Fruit fly (Drosophila melanogaster) whole organism, embryonic: ENCODE measurements around the gene CG13962.

Experiments used
- Abd-B ChIP-seq: fragments of 200-800 bp; sonication (Bioruptor generic); optimal IDR thresholded peaks from 2 replicates; lab custom pipeline; 2018; ENCODE audit warnings: missing biosample characterization, mild to moderate bottlenecking, missing genetic modification characterization, moderate library complexity
- Atf6 ChIP-seq: fragments of 200-800 bp; sonication (Bioruptor generic); IDR thresholded peaks from 2 replicates; pipeline ENCODE4 v1.3.6; 2022; ENCODE audit warnings: missing biosample characterization, missing genetic modification characterization
- Blimp-1 ChIP-seq: fragments of 200-800 bp; sonication (Bioruptor generic); optimal IDR thresholded peaks from 3 replicates; lab custom pipeline; 2018; ENCODE audit warnings: missing biosample characterization, missing genetic modification characterization, mild to moderate bottlenecking, moderate library complexity, missing genetic modification reagents
- CG10321 ChIP-seq: fragments of 200-800 bp; sonication (Bioruptor generic); IDR thresholded peaks from 2 replicates; pipeline ENCODE4 v1.3.6; 2022; ENCODE audit warnings: missing biosample characterization, missing genetic modification characterization
- CG10462 ChIP-seq: fragments of 200-800 bp; sonication (Bioruptor generic); optimal IDR thresholded peaks from 2 replicates; lab custom pipeline; 2016; ENCODE audit warnings: missing biosample characterization, missing genetic modification characterization
- CG11696 ChIP-seq: fragments of 200-800 bp; sonication (Bioruptor generic); IDR thresholded peaks from 2 replicates; pipeline ENCODE4 v1.3.6; 2022; ENCODE audit warnings: missing biosample characterization, missing genetic modification characterization
- CG13894 ChIP-seq: fragments of 200-800 bp; sonication (Bioruptor generic); optimal IDR thresholded peaks from 3 replicates; lab custom pipeline; 2018; ENCODE audit warnings: missing biosample characterization, mild to moderate bottlenecking, missing genetic modification characterization, moderate library complexity
- CG16779 ChIP-seq: fragments of 200-800 bp; sonication (Bioruptor generic); IDR thresholded peaks from 2 replicates; pipeline ENCODE4 v1.3.6; 2022; ENCODE audit warnings: missing biosample characterization, missing genetic modification characterization
- CG17612 ChIP-seq: fragments of 200-800 bp; sonication (Bioruptor generic); IDR thresholded peaks from 2 replicates; pipeline ENCODE4 v1.3.6; 2022; ENCODE audit warnings: missing biosample characterization, missing genetic modification characterization
- CG17912 ChIP-seq: fragments of 200-800 bp; sonication (Bioruptor generic); optimal IDR thresholded peaks from 2 replicates; lab custom pipeline; 2018; ENCODE audit warnings: missing biosample characterization, mild to moderate bottlenecking, missing genetic modification characterization
- CG1832 ChIP-seq: fragments of 200-800 bp; sonication (Bioruptor generic); optimal IDR thresholded peaks from 2 replicates; lab custom pipeline; 2017; ENCODE audit warnings: missing biosample characterization, mild to moderate bottlenecking, missing genetic modification characterization, inconsistent platforms
- CG18476 ChIP-seq: fragments of 200-800 bp; sonication (Bioruptor generic); optimal IDR thresholded peaks from 2 replicates; lab custom pipeline; 2016; ENCODE audit warnings: missing biosample characterization, mild to moderate bottlenecking, missing genetic modification characterization
- CG8281 ChIP-seq: fragments of 200-800 bp; sonication (Bioruptor generic); optimal IDR thresholded peaks from 2 replicates; lab custom pipeline; 2018; ENCODE audit warnings: missing biosample characterization, mild to moderate bottlenecking, missing genetic modification characterization, moderate library complexity
- CG9727 ChIP-seq: fragments of 200-800 bp; sonication (Bioruptor generic); optimal IDR thresholded peaks from 3 replicates; lab custom pipeline; 2017; ENCODE audit warnings: missing biosample characterization, mild to moderate bottlenecking, missing genetic modification characterization
- CHES-1-like ChIP-seq: fragments of 200-800 bp; sonication (Bioruptor generic); optimal IDR thresholded peaks from 2 replicates; lab custom pipeline; 2016; ENCODE audit warnings: missing biosample characterization, missing genetic modification characterization
- Dbx ChIP-seq: fragments of 200-800 bp; sonication (Bioruptor generic); IDR thresholded peaks from 3 replicates; pipeline ENCODE4 v1.3.6; 2022; ENCODE audit warnings: missing biosample characterization, missing genetic modification characterization
- Elba2 ChIP-seq: fragments of 200-800 bp; sonication (Bioruptor generic); optimal IDR thresholded peaks from 3 replicates; lab custom pipeline; 2016; ENCODE audit warnings: missing biosample characterization, missing genetic modification characterization
- Ets65A ChIP-seq: fragments of 200-800 bp; sonication (Bioruptor generic); peaks from one replicate; lab custom pipeline; 2016; ENCODE audit warnings: missing biosample characterization, missing genetic modification characterization
- Hr3 ChIP-seq: fragments of 200-800 bp; sonication (Bioruptor generic); optimal IDR thresholded peaks from 3 replicates; lab custom pipeline; 2016; ENCODE audit warnings: missing biosample characterization, missing genetic modification characterization
- Hr51 ChIP-seq, 2 experiments: fragments of 200-800 bp; sonication (Bioruptor generic); optimal IDR thresholded peaks; 2 replicates in 1 of 2; 3 replicates in 1 of 2; lab custom pipeline; 2016 to 2018; ENCODE audit warnings: missing biosample characterization in 2 of 2, missing genetic modification characterization in 2 of 2, mild to moderate bottlenecking in 1 of 2, moderate library complexity in 1 of 2
- MBD-R2 ChIP-seq: fragments of 200-800 bp; sonication (Bioruptor generic); IDR thresholded peaks from 2 replicates; pipeline ENCODE4 v1.3.6; 2022; ENCODE audit warnings: missing biosample characterization, missing genetic modification characterization
- Max ChIP-seq: fragments of 200-800 bp; sonication (Bioruptor generic); optimal IDR thresholded peaks from 2 replicates; lab custom pipeline; 2016; ENCODE audit warnings: missing biosample characterization, mild to moderate bottlenecking, missing genetic modification characterization
- Med ChIP-seq: fragments of 200-800 bp; sonication (Bioruptor generic); peaks from one replicate; lab custom pipeline; 2016; ENCODE audit warnings: missing biosample characterization, missing genetic modification characterization, mild to moderate bottlenecking, inconsistent platforms, moderate library complexity
- Myb ChIP-seq: fragments of 200-800 bp; sonication (Bioruptor generic); optimal IDR thresholded peaks from 2 replicates; lab custom pipeline; 2016; ENCODE audit warnings: missing biosample characterization, missing genetic modification characterization
- NFAT ChIP-seq: fragments of 200-800 bp; sonication (Bioruptor generic); IDR thresholded peaks from 2 replicates; pipeline ENCODE4 v1.3.6; 2022; ENCODE audit warnings: missing biosample characterization, missing genetic modification characterization
- Nf-YB ChIP-seq: fragments of 200-800 bp; sonication (Bioruptor generic); optimal IDR thresholded peaks from 3 replicates; lab custom pipeline; 2019; ENCODE audit warnings: missing biosample characterization, mild to moderate bottlenecking, missing genetic modification characterization, moderate library complexity
- Side ChIP-seq: fragments of 200-800 bp; sonication (Bioruptor generic); optimal IDR thresholded peaks from 2 replicates; lab custom pipeline; 2016; ENCODE audit warnings: missing biosample characterization, missing genetic modification characterization
- Sox100B ChIP-seq: fragments of 200-800 bp; sonication (Bioruptor generic); optimal IDR thresholded peaks from 3 replicates; lab custom pipeline; 2018; ENCODE audit warnings: missing biosample characterization, mild to moderate bottlenecking, missing genetic modification characterization
- Xrp1 ChIP-seq: fragments of 200-800 bp; sonication (Bioruptor generic); IDR thresholded peaks from 2 replicates; pipeline ENCODE4 v1.3.6; 2022; ENCODE audit warnings: missing biosample characterization, missing genetic modification characterization
- ab ChIP-seq: fragments of 200-800 bp; sonication (Bioruptor generic); optimal IDR thresholded peaks from 2 replicates; lab custom pipeline; 2016; ENCODE audit warnings: missing biosample characterization, missing genetic modification characterization
- ci ChIP-seq: fragments of 200-800 bp; sonication (Bioruptor generic); IDR thresholded peaks from 3 replicates; pipeline ENCODE4 v1.3.6; 2022; ENCODE audit warnings: missing biosample characterization, missing genetic modification characterization
- crol ChIP-seq: fragments of 200-800 bp; sonication (Bioruptor generic); IDR thresholded peaks from 2 replicates; pipeline ENCODE4 v1.3.6; 2022; ENCODE audit warnings: missing biosample characterization, missing genetic modification characterization
- emc ChIP-seq: fragments of 200-800 bp; sonication (Bioruptor generic); optimal IDR thresholded peaks from 2 replicates; lab custom pipeline; 2016; ENCODE audit warnings: missing biosample characterization, missing genetic modification characterization
- fd96Cb ChIP-seq: fragments of 200-800 bp; sonication (Bioruptor generic); optimal IDR thresholded peaks from 2 replicates; lab custom pipeline; 2018; ENCODE audit warnings: missing biosample characterization, mild to moderate bottlenecking, missing genetic modification characterization, moderate library complexity
- gem ChIP-seq: fragments of 200-800 bp; sonication (Bioruptor generic); optimal IDR thresholded peaks from 2 replicates; lab custom pipeline; 2019; ENCODE audit warnings: missing biosample characterization, mild to moderate bottlenecking, missing genetic modification characterization, moderate library complexity
- gfzf ChIP-seq: fragments of 200-800 bp; sonication (Bioruptor generic); optimal IDR thresholded peaks from 2 replicates; lab custom pipeline; 2016; ENCODE audit warnings: missing biosample characterization, mild to moderate bottlenecking, missing genetic modification characterization, moderate library complexity
- hth ChIP-seq: fragments of >200 bp; optimal IDR thresholded peaks from 2 replicates; lab custom pipeline; 2017; ENCODE audit warnings: inconsistent platforms
- jumu ChIP-seq: fragments of 200-800 bp; sonication (Bioruptor generic); optimal IDR thresholded peaks from 3 replicates; lab custom pipeline; 2016; ENCODE audit warnings: missing biosample characterization, missing genetic modification characterization
- kay ChIP-seq: fragments of 200-800 bp; sonication (Bioruptor generic); optimal IDR thresholded peaks from 2 replicates; lab custom pipeline; 2016; ENCODE audit warnings: missing biosample characterization, missing genetic modification characterization
- pb ChIP-seq: fragments of 200-800 bp; sonication (Bioruptor generic); optimal IDR thresholded peaks from 3 replicates; lab custom pipeline; 2016; ENCODE audit warnings: missing biosample characterization, missing genetic modification characterization
- sd ChIP-seq: fragments of 200-800 bp; sonication (Bioruptor generic); optimal IDR thresholded peaks from 3 replicates; lab custom pipeline; 2018; ENCODE audit warnings: missing biosample characterization, mild to moderate bottlenecking, missing genetic modification characterization, moderate library complexity
- sens ChIP-seq: fragments of 200-800 bp; sonication (Bioruptor generic); peaks from one replicate; lab custom pipeline; 2016; ENCODE audit warnings: missing biosample characterization, missing genetic modification characterization
- sens-2 ChIP-seq: fragments of 200-800 bp; sonication (Bioruptor generic); IDR thresholded peaks from 2 replicates; pipeline ENCODE4 v1.3.6; 2022; ENCODE audit warnings: missing biosample characterization, missing genetic modification characterization
- seq ChIP-seq: fragments of 200-800 bp; sonication (Bioruptor generic); IDR thresholded peaks from 2 replicates; pipeline ENCODE4 v1.3.6; 2022; ENCODE audit warnings: missing biosample characterization, missing genetic modification characterization
- tgo ChIP-seq: fragments of 200-800 bp; sonication (Bioruptor generic); IDR thresholded peaks from 3 replicates; pipeline ENCODE4 v1.3.6; 2022; ENCODE audit warnings: missing biosample characterization, missing genetic modification characterization
- vvl ChIP-seq: fragments of 200-800 bp; sonication (Bioruptor generic); IDR thresholded peaks from 2 replicates; pipeline ENCODE4 v1.3.6; 2022; ENCODE audit warnings: missing biosample characterization, missing genetic modification characterization

The CG13962 gene

dm6 chr2L:19787930-19788329 is 26.4 kb downstream of the CG13962 start:
- no peak for TF ChIP-seq tgo (GFP tag; lab: Robert Waterston, UW)
- TF ChIP-seq Xrp1 (GFP tag; lab: Robert Waterston, UW), result 0 out of 2 replicates have a peak, but pooled peaks have one; percentile 11
- TF ChIP-seq gem (tag; lab: Kevin White, UChicago), result no peak
- no peak for TF ChIP-seq hth (lab: Kevin White, UChicago)
- TF ChIP-seq sens (GFP tag; lab: Kevin White, UChicago), result peak; percentile 85

DNA sequence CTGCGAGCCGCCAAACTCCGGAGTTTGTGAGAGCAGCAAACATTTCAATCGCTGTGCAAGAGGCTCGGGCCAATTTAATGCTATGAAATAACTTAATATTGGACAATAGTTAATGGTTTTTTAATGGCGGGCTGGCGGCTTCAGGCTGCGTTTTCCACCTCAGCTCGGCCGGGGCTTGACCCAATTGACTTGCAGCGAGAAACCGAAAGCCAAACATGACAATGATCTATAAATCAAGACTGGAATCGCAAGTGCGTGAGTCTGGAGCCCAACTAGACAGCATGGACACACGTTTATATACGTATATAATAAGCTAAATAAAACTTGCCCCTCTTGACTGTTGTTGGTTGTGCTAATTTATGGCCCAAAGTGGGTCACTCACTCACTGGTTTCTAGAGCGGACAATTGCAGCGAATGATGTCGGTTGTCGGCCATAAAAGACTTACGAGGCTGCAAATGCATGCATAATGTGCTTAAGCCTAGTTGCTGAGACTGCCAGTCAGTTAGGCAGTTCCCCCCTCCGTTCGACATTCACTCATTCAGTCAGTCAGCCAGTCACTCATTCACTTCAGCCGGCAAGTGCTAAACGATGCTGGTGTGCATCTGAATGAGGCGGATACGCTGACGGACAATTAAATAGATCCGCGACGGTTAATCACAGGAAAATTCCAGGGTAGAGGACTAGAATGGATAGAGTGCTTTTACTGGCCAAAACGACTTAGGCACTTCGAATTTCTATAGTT is 29.3 kb downstream of the CG13962 start:
- TF ChIP-seq CG17612 (GFP tag; lab: Robert Waterston, UW), result no peak
- peak; percentile 54 for TF ChIP-seq Blimp-1
- peak; percentile 98 for TF ChIP-seq CG8281 (tag; lab: Kevin White, UChicago)
- no peak for TF ChIP-seq CG9727 (GFP tag; lab: Kevin White, UChicago)
- peak; percentile 49 for TF ChIP-seq Med (GFP tag; lab: Kevin White, UChicago)
- peak; percentile 64 for TF ChIP-seq Ets65A (GFP tag; lab: Kevin White, UChicago)

DNA sequence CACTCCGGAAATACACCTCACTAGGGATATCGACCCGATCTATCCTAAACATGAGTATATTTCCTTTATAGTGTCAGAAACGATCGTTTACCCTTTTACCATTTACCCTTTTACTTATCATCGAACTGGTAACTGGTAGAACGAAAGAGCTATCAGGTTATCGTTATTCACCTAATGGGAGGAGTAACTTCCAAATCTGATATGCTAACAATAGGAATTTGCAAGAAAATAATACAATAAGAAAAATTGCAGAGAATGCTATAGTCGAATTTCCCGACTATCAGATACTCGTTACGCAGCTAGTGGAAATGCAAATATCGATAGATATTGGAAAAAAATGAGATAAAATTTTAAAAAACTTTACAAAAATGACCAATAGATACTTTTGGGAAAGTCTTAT is 40.1 kb downstream of the CG13962 start:
- TF ChIP-seq sens (GFP tag; lab: Kevin White, UChicago), result peak; percentile 19
- TF ChIP-seq CG16779, result no peak
- TF ChIP-seq Elba2 (GFP tag; lab: Kevin White, UChicago), result peak; percentile 91
- TF ChIP-seq Atf6 (GFP tag; lab: Robert Waterston, UW), result no peak

DNA sequence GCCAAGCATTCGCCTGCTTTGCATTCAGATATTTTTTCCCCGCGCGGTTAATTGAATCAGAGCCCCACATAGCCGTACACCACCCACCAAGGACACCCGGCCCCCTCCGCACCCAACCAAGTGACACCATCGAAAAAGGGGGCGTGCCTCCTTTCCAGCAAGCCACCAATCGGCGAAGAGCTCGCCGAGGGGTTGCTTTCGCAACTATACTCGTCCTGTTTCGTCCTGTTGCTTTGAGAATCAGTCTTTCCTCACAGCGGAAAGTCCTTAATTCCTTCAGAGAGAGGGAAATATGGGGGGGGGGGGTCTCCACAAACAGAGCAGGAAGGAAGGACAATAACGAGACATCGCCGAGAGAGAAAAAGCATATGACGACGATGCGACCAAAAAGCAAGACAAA is 44.6 kb downstream of the CG13962 start:
- TF ChIP-seq sd (no peak), kay (no peak), CG18476 (GFP tag; lab: Kevin White, UChicago) (no peak), pb (GFP tag; lab: Kevin White, UChicago) (no peak), emc (GFP tag; lab: Kevin White, UChicago) (no peak), sens-2 (GFP tag; lab: Robert Waterston, UW) (no peak), CG10462 (no peak), jumu (no peak), Nf-YB (GFP tag; lab: Kevin White, UChicago) (peak; percentile 97), seq (GFP tag; lab: Robert Waterston, UW) (peak; percentile 57; the same call in 1 of the 2 replicates), CG10321 (GFP tag; lab: Robert Waterston, UW) (peak; percentile 89), ci (GFP tag; lab: Robert Waterston, UW) (no peak), CG17912 (GFP tag; lab: Kevin White, UChicago) (no peak), Sox100B (GFP tag; lab: Kevin White, UChicago) (no peak), CG16779 (no peak), Max (GFP tag; lab: Kevin White, UChicago) (no peak), Side (GFP tag; lab: Kevin White, UChicago) (no peak), Dbx (no peak), ab (GFP tag; lab: Kevin White, UChicago) (no peak), vvl (GFP tag; lab: Robert Waterston, UW) (no peak), Myb (GFP tag; lab: Kevin White, UChicago) (no peak), Hr51 (GFP tag; optimal IDR thresholded peaks at IDR 0.05; lab: Kevin White, UChicago) (no peak), CHES-1-like (GFP tag; lab: Kevin White, UChicago) (no peak), Abd-B (GFP tag; lab: Kevin White, UChicago) (no peak), MBD-R2 (no peak), crol (no peak), Elba2 (GFP tag; lab: Kevin White, UChicago) (no peak), Atf6 (GFP tag; lab: Robert Waterston, UW) (no peak), CG11696 (GFP tag; lab: Robert Waterston, UW) (no peak), CG13894 (tag; lab: Kevin White, UChicago) (no peak), gfzf (GFP tag; lab: Kevin White, UChicago) (no peak), fd96Cb (tag; lab: Kevin White, UChicago) (no peak), Hr3 (GFP tag; lab: Kevin White, UChicago) (no peak), CG1832 (peak; percentile 69), NFAT (GFP tag; lab: Robert Waterston, UW) (no peak)
